Fruit fly (Drosophila melanogaster): ENCODE measurements around the gene Gtpx.

The Gtpx gene

dm6 chr3L:3300345-3300744 lies 25.7 kb upstream of the Gtpx start (continued):
- TF ChIP-seq CG43689 (GFP tag; IDR thresholded peaks at IDR 0.05), result no peak
- no peak for TF ChIP-seq corto (GFP tag; optimal IDR thresholded peaks at IDR 0.05)
- TF ChIP-seq CG3163 (GFP tag; optimal IDR thresholded peaks at IDR 0.05), result no peak
- peak; percentile 30; the same call in 1 of the 3 replicates for TF ChIP-seq CG7357 (GFP tag; IDR thresholded peaks at IDR 0.05)
- no peak for TF ChIP-seq CG15696 (tag; optimal IDR thresholded peaks at IDR 0.05)
- TF ChIP-seq gsb-n (tag; optimal IDR thresholded peaks at IDR 0.05), result peak; percentile 20
- TF ChIP-seq CG10543 (GFP tag; optimal IDR thresholded peaks at IDR 0.05), result no peak
- TF ChIP-seq h (optimal IDR thresholded peaks at IDR 0.05), result no peak
- peak; percentile 17 for TF ChIP-seq CG6854 (GFP tag; optimal IDR thresholded peaks at IDR 0.05)
- no peak for TF ChIP-seq CG12104 (GFP tag; optimal IDR thresholded peaks at IDR 0.05)
- peak; percentile 22 for TF ChIP-seq MTF-1 (GFP tag; optimal IDR thresholded peaks at IDR 0.05; ENCODE audit: borderline replicate concordance)
- TF ChIP-seq CG10274 (GFP tag; optimal IDR thresholded peaks at IDR 0.05), result no peak
- no peak for TF ChIP-seq cad (GFP tag; optimal IDR thresholded peaks at IDR 0.05)
- no peak for TF ChIP-seq crol (GFP tag; IDR thresholded peaks at IDR 0.05)
- 0 out of 3 replicates have a peak, but pooled peaks have one; percentile 33 for TF ChIP-seq CG2889 (GFP tag; IDR thresholded peaks at IDR 0.05)
- peak; percentile 55 for TF ChIP-seq CG13424 (tag; optimal IDR thresholded peaks at IDR 0.05)
- TF ChIP-seq sqz (GFP tag; optimal IDR thresholded peaks at IDR 0.05), result peak; percentile 74
- TF ChIP-seq CG33213 (GFP tag; optimal IDR thresholded peaks at IDR 0.05), result peak; percentile 33
- TF ChIP-seq CG15269 (tag; optimal IDR thresholded peaks at IDR 0.05), result peak; percentile 65
- TF ChIP-seq CG3838 (GFP tag; optimal IDR thresholded peaks at IDR 0.05), result no peak
- peak; percentile 49 for TF ChIP-seq CG6254 (GFP tag; optimal IDR thresholded peaks at IDR 0.05)
- TF ChIP-seq CG10431 (GFP tag; optimal IDR thresholded peaks at IDR 0.05), result no peak
- TF ChIP-seq chn (GFP tag; optimal IDR thresholded peaks at IDR 0.05), result peak; percentile 15
- TF ChIP-seq CG17612 (GFP tag; IDR thresholded peaks at IDR 0.05), result no peak
- TF ChIP-seq wor (GFP tag; IDR thresholded peaks at IDR 0.05), result peak; percentile 53
- TF ChIP-seq CG17568 (GFP tag; optimal IDR thresholded peaks at IDR 0.05), result no peak
- TF ChIP-seq lov (optimal IDR thresholded peaks at IDR 0.05), result no peak
- peak; percentile 73; the same call in 1 of the 3 replicates for TF ChIP-seq lov (GFP tag; IDR thresholded peaks at IDR 0.05)
- no peak for TF ChIP-seq p53 (GFP tag; optimal IDR thresholded peaks at IDR 0.05)
- peak; percentile 4; the same call in 1 of the 2 replicates for TF ChIP-seq CG32772 (GFP tag; IDR thresholded peaks at IDR 0.05)
- TF ChIP-seq CG16815 (GFP tag; optimal IDR thresholded peaks at IDR 0.05), result peak; percentile 6
- peak; percentile 77 for TF ChIP-seq CG6689 (GFP tag; IDR thresholded peaks at IDR 0.05)
- peak; percentile 23 for TF ChIP-seq scrt (GFP tag; optimal IDR thresholded peaks at IDR 0.05)
- TF ChIP-seq CG9797 (GFP tag; optimal IDR thresholded peaks at IDR 0.05), result no peak
- peak; percentile 71 for TF ChIP-seq H2.0 (GFP tag; IDR thresholded peaks at IDR 0.05)
- TF ChIP-seq Dll (GFP tag; IDR thresholded peaks at IDR 0.05; ENCODE audit: partially characterized antibody), result no peak
- TF ChIP-seq CG30431 (GFP tag; optimal IDR thresholded peaks at IDR 0.05), result peak; percentile 16
- no peak for TF ChIP-seq CkIIα-i1 (GFP tag; IDR thresholded peaks at IDR 0.05)
- no peak for TF ChIP-seq luna (GFP tag; optimal IDR thresholded peaks at IDR 0.05)
- TF ChIP-seq CG31441 (GFP tag; IDR thresholded peaks at IDR 0.05), result peak; percentile 81
- TF ChIP-seq chif (GFP tag; optimal IDR thresholded peaks at IDR 0.05), result peak; percentile 37 to 40
- no peak for TF ChIP-seq Neu2 (GFP tag; optimal IDR thresholded peaks at IDR 0.05; ENCODE audit: borderline replicate concordance)
- peak; percentile 6 for TF ChIP-seq CG1647 (GFP tag; optimal IDR thresholded peaks at IDR 0.05)
- peak; percentile 73 for TF ChIP-seq row (GFP tag; IDR thresholded peaks at IDR 0.05)
- TF ChIP-seq CG3726 (GFP tag; IDR thresholded peaks at IDR 0.05), result no peak
- peak; percentile 34 for TF ChIP-seq pum (GFP tag; optimal IDR thresholded peaks at IDR 0.05)
- TF ChIP-seq CTCF (GFP tag; optimal IDR thresholded peaks at IDR 0.05), result no peak
- peak; percentile 57; the same call in 1 of the 2 replicates for TF ChIP-seq Atf6 (GFP tag; IDR thresholded peaks at IDR 0.05)
- peak; percentile 41 for TF ChIP-seq CG17829 (tag; optimal IDR thresholded peaks at IDR 0.05)
- peak; percentile 85 for TF ChIP-seq vvl (GFP tag; IDR thresholded peaks at IDR 0.05)
- peak; percentile 44 for TF ChIP-seq CG5180 (GFP tag; optimal IDR thresholded peaks at IDR 0.05)
- no peak for TF ChIP-seq CG8765 (GFP tag; IDR thresholded peaks at IDR 0.05)
- no peak for TF ChIP-seq MESR4 (GFP tag; optimal IDR thresholded peaks at IDR 0.05)
